Worm (Caenorhabditis elegans) whole organism, mixed stage, embryonic: Measurements from ENCODE around the gene srj-7.

Source experiments
- M03D4.4 ChIP-seq: sonication (generic microtip); optimal IDR thresholded peaks from 2 replicates; lab custom pipeline; 2017; ENCODE audit warnings: mild to moderate bottlenecking, missing genetic modification characterization, missing compliant biosample characterization
- bed-3 ChIP-seq: fragments of 200-800 bp; sonication (Bioruptor generic); optimal IDR thresholded peaks from 3 replicates; lab custom pipeline; 2018; ENCODE audit warnings: mild to moderate bottlenecking, missing genetic modification characterization, moderate library complexity, missing compliant biosample characterization
- blmp-1 ChIP-seq: fragments of 150-350 bp; optimal IDR thresholded peaks from 2 replicates; lab custom pipeline; 2014; ENCODE audit warnings: missing biosample characterization, missing genetic modification characterization
- ceh-39 ChIP-seq: fragments of 150-350 bp; optimal IDR thresholded peaks from 2 replicates; lab custom pipeline; 2014; ENCODE audit warnings: missing biosample characterization, missing genetic modification characterization
- ceh-43 ChIP-seq: fragments of 200-800 bp; sonication (Bioruptor generic); optimal IDR thresholded peaks from 2 replicates; lab custom pipeline; 2018; ENCODE audit warnings: mild to moderate bottlenecking, missing genetic modification characterization, moderate library complexity, missing compliant biosample characterization
- ceh-83 ChIP-seq: fragments of 200-800 bp; sonication (Bioruptor generic); optimal IDR thresholded peaks from 2 replicates; lab custom pipeline; 2018; ENCODE audit warnings: mild to moderate bottlenecking, missing genetic modification characterization, missing compliant biosample characterization
- ces-1 ChIP-seq: fragments of 150-350 bp; optimal IDR thresholded peaks from 2 replicates; lab custom pipeline; 2014; ENCODE audit warnings: missing biosample characterization, missing genetic modification reagents, missing genetic modification characterization
- cnd-1 ChIP-seq: fragments of 200-800 bp; sonication (Bioruptor generic); optimal IDR thresholded peaks from 2 replicates; lab custom pipeline; 2018; ENCODE audit warnings: mild to moderate bottlenecking, missing genetic modification characterization, missing compliant biosample characterization
- drap-1 ChIP-seq: fragments of 200-800 bp; sonication (Bioruptor generic); optimal IDR thresholded peaks from 3 replicates; lab custom pipeline; 2018; ENCODE audit warnings: mild to moderate bottlenecking, missing genetic modification characterization, missing compliant biosample characterization
- elt-3 ChIP-seq: fragments of 150-350 bp; optimal IDR thresholded peaks from 2 replicates; lab custom pipeline; 2014; ENCODE audit warnings: missing biosample characterization, missing genetic modification characterization
- flh-1 ChIP-seq: fragments of 200-800 bp; sonication (Bioruptor generic); optimal IDR thresholded peaks from 2 replicates; lab custom pipeline; 2018; ENCODE audit warnings: mild to moderate bottlenecking, missing genetic modification characterization, moderate library complexity, missing compliant biosample characterization
- ham-2 ChIP-seq: fragments of 200-800 bp; sonication (Bioruptor generic); optimal IDR thresholded peaks from 2 replicates; lab custom pipeline; 2018; ENCODE audit warnings: mild to moderate bottlenecking, missing genetic modification characterization, missing compliant biosample characterization
- hlh-1 ChIP-seq: fragments of 150-350 bp; optimal IDR thresholded peaks from 2 replicates; lab custom pipeline; 2014; ENCODE audit warnings: missing biosample characterization, missing genetic modification reagents, missing genetic modification characterization
- lin-13 ChIP-seq: fragments of 150-350 bp; optimal IDR thresholded peaks from 2 replicates; lab custom pipeline; 2014; ENCODE audit warnings: missing biosample characterization, missing genetic modification characterization
- lin-32 ChIP-seq: fragments of 200-800 bp; sonication (Bioruptor generic); optimal IDR thresholded peaks from 2 replicates; lab custom pipeline; 2018; ENCODE audit warnings: mild to moderate bottlenecking, missing genetic modification characterization, missing compliant biosample characterization
- lsy-2 ChIP-seq: fragments of 150-350 bp; optimal IDR thresholded peaks from 2 replicates; lab custom pipeline; 2014; ENCODE audit warnings: missing biosample characterization, missing genetic modification characterization
- mab-5 ChIP-seq: fragments of 150-350 bp; optimal IDR thresholded peaks from 2 replicates; lab custom pipeline; 2014; ENCODE audit warnings: missing biosample characterization, missing genetic modification characterization
- mep-1 ChIP-seq: fragments of 150-350 bp; optimal IDR thresholded peaks from 2 replicates; lab custom pipeline; 2017; ENCODE audit warnings: missing biosample characterization, missing genetic modification reagents, missing genetic modification characterization, inconsistent platforms
- mls-2 ChIP-seq: sonication (generic microtip); optimal IDR thresholded peaks from 2 replicates; lab custom pipeline; 2016; ENCODE audit warnings: mild to moderate bottlenecking, missing genetic modification characterization, moderate library complexity, missing compliant biosample characterization
- nhr-12 ChIP-seq: fragments of 150-350 bp; optimal IDR thresholded peaks from 2 replicates; lab custom pipeline; 2014; ENCODE audit warnings: missing biosample characterization, missing genetic modification characterization
- nhr-2 ChIP-seq: fragments of 150-350 bp; optimal IDR thresholded peaks from 2 replicates; lab custom pipeline; 2014; ENCODE audit warnings: missing biosample characterization, missing genetic modification characterization
- nhr-237 ChIP-seq: fragments of 150-350 bp; optimal IDR thresholded peaks from 2 replicates; lab custom pipeline; 2014; ENCODE audit warnings: missing biosample characterization, missing genetic modification characterization
- nhr-28 ChIP-seq: fragments of 150-350 bp; optimal IDR thresholded peaks from 2 replicates; lab custom pipeline; 2014; ENCODE audit warnings: missing biosample characterization, missing genetic modification characterization
- pha-4 ChIP-seq: fragments of 150-350 bp; optimal IDR thresholded peaks from 2 replicates; lab custom pipeline; 2018; ENCODE audit warnings: missing biosample characterization, missing genetic modification reagents, missing genetic modification characterization
- sem-2 ChIP-seq: fragments of 200-800 bp; sonication (Bioruptor generic); optimal IDR thresholded peaks from 2 replicates; lab custom pipeline; 2018; ENCODE audit warnings: mild to moderate bottlenecking, missing genetic modification characterization, missing compliant biosample characterization
- snpc-4 ChIP-seq: fragments of 150-350 bp; optimal IDR thresholded peaks from 2 replicates; lab custom pipeline; 2014; ENCODE audit warnings: missing biosample characterization, missing genetic modification characterization
- sptf-1 ChIP-seq: sonication (generic microtip); optimal IDR thresholded peaks from 2 replicates; lab custom pipeline; 2017; ENCODE audit warnings: mild to moderate bottlenecking, missing genetic modification characterization, moderate library complexity, missing compliant biosample characterization
- tbx-8 ChIP-seq: fragments of 200-800 bp; sonication (Bioruptor generic); optimal IDR thresholded peaks from 2 replicates; lab custom pipeline; 2018; ENCODE audit warnings: mild to moderate bottlenecking, missing genetic modification characterization, moderate library complexity, missing compliant biosample characterization
- unc-120 ChIP-seq: sonication (generic microtip); optimal IDR thresholded peaks from 2 replicates; lab custom pipeline; 2017; ENCODE audit warnings: missing genetic modification characterization, missing compliant biosample characterization; ENCODE audit not compliant: poor library complexity, severe bottlenecking
- unc-62 ChIP-seq: fragments of 150-350 bp; optimal IDR thresholded peaks from 2 replicates; lab custom pipeline; 2014; ENCODE audit warnings: missing biosample characterization, missing genetic modification reagents, missing genetic modification characterization
- ztf-11 ChIP-seq: fragments of 150-350 bp; optimal IDR thresholded peaks from 2 replicates; lab custom pipeline; 2014; ENCODE audit warnings: missing biosample characterization, missing genetic modification characterization

srj-7 gene

DNA sequence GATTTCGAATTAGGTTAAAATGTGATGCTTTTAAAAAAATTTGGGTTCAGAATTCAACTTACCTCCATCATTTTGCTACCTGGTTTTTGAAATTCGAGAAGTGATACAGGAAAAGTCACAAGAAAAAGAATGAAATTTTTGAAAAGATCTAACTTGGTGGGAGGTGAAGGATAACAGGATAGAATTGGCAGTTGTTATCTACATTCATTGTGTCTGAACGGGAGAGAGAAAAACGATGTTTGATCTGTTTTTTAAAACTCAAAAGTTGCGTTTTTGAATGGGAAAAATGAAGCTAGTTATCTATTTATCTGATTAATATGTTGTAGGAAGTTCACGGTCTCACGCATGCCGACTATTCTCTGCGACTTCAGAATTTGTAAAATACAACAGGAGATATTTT, 42.5 kb downstream of the srj-7 start, which contains the start of gene F35F10.7:
Gene F35F10.7 (minus strand): TSS at position 101 of the 400 bp plus-strand sequence.
- TF ChIP-seq snpc-4 (no peak), ceh-39 (no peak), pha-4 (tag; lab: Kevin White, UChicago) (no peak), unc-62 (no peak), hlh-1 (no peak), nhr-28 (no peak), ceh-43 (no peak), nhr-12 (tag; lab: Kevin White, UChicago) (no peak), drap-1 (no peak), sem-2 (no peak), mls-2 (no peak), unc-120 (tag; lab: Kevin White, UChicago) (no peak), mep-1 (tag; lab: Kevin White, UChicago) (no peak), ham-2 (no peak), ztf-11 (no peak), lsy-2 (tag; lab: Kevin White, UChicago) (no peak), lin-13 (tag; lab: Kevin White, UChicago) (no peak), M03D4.4 (tag; lab: Kevin White, UChicago) (no peak), mab-5 (no peak), sptf-1 (no peak)

DNA sequence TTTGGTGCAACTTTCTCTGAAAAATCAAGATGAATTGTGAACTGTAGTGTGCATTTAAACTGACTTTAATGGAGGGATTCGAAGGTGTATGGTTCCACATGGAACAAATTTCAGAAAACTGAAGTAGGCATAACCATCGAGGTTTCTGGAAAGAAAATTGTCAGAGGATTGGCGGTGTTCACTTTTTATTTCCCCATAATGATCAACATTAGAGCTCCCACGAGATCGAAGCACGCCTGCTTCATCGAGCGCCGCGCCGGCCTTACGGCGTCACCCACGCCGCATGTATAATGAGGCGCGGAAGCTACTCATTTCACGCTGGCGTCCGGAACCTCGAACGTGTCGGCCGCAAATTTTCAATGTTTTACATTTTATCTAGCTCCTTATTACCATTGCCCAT, 43.3 kb downstream of the srj-7 start:
- no peak for TF ChIP-seq drap-1
- no peak for TF ChIP-seq elt-3 (tag; lab: Kevin White, UChicago)
- no peak for TF ChIP-seq M03D4.4 (tag; lab: Kevin White, UChicago)
- no peak for TF ChIP-seq lin-32 (GFP tag; lab: Kevin White, UChicago)
- no peak for TF ChIP-seq nhr-12 (tag; lab: Kevin White, UChicago)
- no peak for TF ChIP-seq sem-2
- no peak for TF ChIP-seq ces-1 (GFP tag; lab: Kevin White, UChicago)
- TF ChIP-seq mab-5: no peak
- TF ChIP-seq ceh-83 (GFP tag; lab: Kevin White, UChicago): no peak
- no peak for TF ChIP-seq bed-3 (GFP tag; lab: Kevin White, UChicago)
- no peak for TF ChIP-seq unc-120 (tag; lab: Kevin White, UChicago)
- TF ChIP-seq lin-13 (tag; lab: Kevin White, UChicago): no peak
- no peak for TF ChIP-seq sptf-1
- TF ChIP-seq, all 35 proteins: peak for 0

DNA sequence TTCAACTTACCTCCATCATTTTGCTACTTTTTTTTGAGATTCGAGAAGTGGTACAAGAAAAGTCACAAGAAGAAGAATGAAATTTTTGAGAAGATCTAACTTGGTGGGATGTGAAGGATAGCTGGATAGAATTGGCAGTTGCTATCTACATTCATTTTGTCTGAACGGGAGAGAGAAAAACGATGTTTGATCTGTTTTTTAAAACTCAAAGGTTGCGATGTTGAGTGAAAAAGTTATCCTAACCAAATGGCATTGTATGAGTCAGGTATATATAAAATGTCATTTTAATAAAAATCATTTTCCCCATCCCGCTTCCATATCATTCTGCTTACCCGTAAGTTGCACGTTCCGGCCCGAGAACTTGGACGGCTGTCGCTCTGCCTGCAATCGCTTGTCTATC, 44.5 kb downstream of the srj-7 start, which contains the start of gene F35F10.6:
Gene F35F10.6 (minus strand): TSS at position 101 of the 400 bp plus-strand sequence.
- TF ChIP-seq nhr-28 (no peak), tbx-8 (GFP tag; lab: Kevin White, UChicago) (no peak), unc-120 (tag; lab: Kevin White, UChicago) (no peak), blmp-1 (tag; lab: Kevin White, UChicago) (no peak), elt-3 (tag; lab: Kevin White, UChicago) (no peak), ces-1 (GFP tag; lab: Kevin White, UChicago) (no peak), mls-2 (no peak), pha-4 (tag; lab: Kevin White, UChicago) (no peak), drap-1 (no peak), lin-32 (GFP tag; lab: Kevin White, UChicago) (no peak), sptf-1 (no peak), cnd-1 (no peak), bed-3 (GFP tag; lab: Kevin White, UChicago) (no peak), ceh-83 (GFP tag; lab: Kevin White, UChicago) (no peak), ztf-11 (no peak), M03D4.4 (tag; lab: Kevin White, UChicago) (no peak), snpc-4 (no peak), flh-1 (no peak), ham-2 (no peak)
- TF ChIP-seq, all 35 proteins: peak for 0

DNA sequence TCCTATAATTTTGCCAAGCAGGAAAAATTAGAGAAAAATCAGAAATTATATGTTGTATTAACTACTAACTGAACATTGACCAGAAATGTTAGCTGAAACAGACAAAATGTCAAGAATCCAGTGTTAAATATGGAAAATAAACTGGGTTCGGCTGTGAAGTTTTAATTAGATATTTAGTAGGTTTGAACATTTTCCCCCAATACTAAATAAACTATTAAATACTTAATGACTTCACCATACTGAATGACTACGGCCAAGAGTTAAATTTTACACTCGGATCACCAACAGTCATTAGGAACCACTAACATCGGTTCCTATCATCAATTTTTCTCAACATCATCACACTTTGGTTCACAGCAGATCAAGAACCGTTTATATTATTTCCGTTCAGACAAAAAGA, 50.6 kb downstream of the srj-7 start:
- TF ChIP-seq sptf-1 (no peak), elt-3 (tag; lab: Kevin White, UChicago) (no peak), nhr-237 (tag; lab: Kevin White, UChicago) (no peak), ham-2 (no peak), blmp-1 (tag; lab: Kevin White, UChicago) (no peak), hlh-1 (no peak), ztf-11 (no peak), unc-120 (tag; lab: Kevin White, UChicago) (no peak), tbx-8 (GFP tag; lab: Kevin White, UChicago) (no peak), nhr-2 (tag; lab: Kevin White, UChicago) (no peak), M03D4.4 (tag; lab: Kevin White, UChicago) (no peak), flh-1 (no peak)
